Fruit fly (Drosophila melanogaster) whole organism, embryonic: ENCODE measurements around the gene Cnep1r2.

Experiments used
- CG16863 ChIP-seq: fragments of 200-800 bp; sonication (Bioruptor generic); optimal IDR thresholded peaks from 3 replicates; lab custom pipeline; 2016; ENCODE audit warnings: missing biosample characterization, missing genetic modification characterization
- CG34376 ChIP-seq: fragments of 200-800 bp; sonication (Bioruptor generic); optimal IDR thresholded peaks from 2 replicates; lab custom pipeline; 2018; ENCODE audit warnings: missing biosample characterization, mild to moderate bottlenecking, missing genetic modification characterization
- Lpt ChIP-seq: fragments of >200 bp; optimal IDR thresholded peaks from 2 replicates; lab custom pipeline; 2018; ENCODE audit warnings: missing biosample characterization, missing genetic modification characterization
- Pdp1 ChIP-seq, 2 experiments: fragments of 200-800 bp; sonication (Bioruptor generic); optimal IDR thresholded peaks; 3 replicates each; lab custom pipeline; 2016; ENCODE audit warnings: missing biosample characterization in 2 of 2, missing genetic modification characterization in 2 of 2, mild to moderate bottlenecking in 1 of 2, moderate library complexity in 1 of 2
- ab ChIP-seq: fragments of 200-800 bp; sonication (Bioruptor generic); optimal IDR thresholded peaks from 2 replicates; lab custom pipeline; 2016; ENCODE audit warnings: missing biosample characterization, missing genetic modification characterization
- odd ChIP-seq: fragments of 200-800 bp; sonication (Bioruptor generic); optimal IDR thresholded peaks from 2 replicates; lab custom pipeline; 2017; ENCODE audit warnings: missing biosample characterization, mild to moderate bottlenecking, missing genetic modification characterization
- ro ChIP-seq: fragments of 200-800 bp; sonication (Bioruptor generic); IDR thresholded peaks from 2 replicates; pipeline ENCODE4 v1.3.6; 2022; ENCODE audit warnings: missing biosample characterization, missing genetic modification characterization
- tgo ChIP-seq: fragments of 200-800 bp; sonication (Bioruptor generic); IDR thresholded peaks from 3 replicates; pipeline ENCODE4 v1.3.6; 2022; ENCODE audit warnings: missing biosample characterization, missing genetic modification characterization
- unc-4 ChIP-seq: fragments of 200-800 bp; sonication (Bioruptor generic); IDR thresholded peaks from 2 replicates; pipeline ENCODE4 v1.3.6; 2022; ENCODE audit warnings: missing biosample characterization, missing genetic modification characterization; ENCODE audit not compliant: partially characterized antibody

dm6 chr3L:10626199-10626598 lies 11.7 kb upstream of the Cnep1r2 start, which contains the start of gene CG34238:
- TF ChIP-seq ro (GFP tag; lab: Robert Waterston, UW) (no peak), odd (GFP tag; lab: Kevin White, UChicago) (no peak), ab (no peak), CG34376 (no peak), CG16863 (no peak), unc-4 (no peak), Pdp1 (GFP tag; optimal IDR thresholded peaks at IDR 0.05; lab: Kevin White, UChicago) (no peak), Lpt (GFP tag; lab: Kevin White, UChicago) (no peak), tgo (GFP tag; lab: Robert Waterston, UW) (no peak)
